Fruit fly (Drosophila melanogaster) whole organism, embryonic: ENCODE data around the gene mag.

Source experiments
- Bdp1 ChIP-seq: fragments of 200-800 bp; sonication (Bioruptor generic); optimal IDR thresholded peaks from 3 replicates; lab custom pipeline; 2016; ENCODE audit warnings: missing biosample characterization, missing genetic modification characterization
- Bgb ChIP-seq: fragments of 200-800 bp; sonication (Bioruptor generic); IDR thresholded peaks from 2 replicates; pipeline ENCODE4 v1.3.6; 2022; ENCODE audit warnings: missing biosample characterization, missing genetic modification characterization; ENCODE audit not compliant: partially characterized antibody
- CG10209 ChIP-seq: fragments of 200-800 bp; sonication (Bioruptor generic); optimal IDR thresholded peaks from 3 replicates; lab custom pipeline; 2017; ENCODE audit warnings: missing biosample characterization, mild to moderate bottlenecking, missing genetic modification characterization, missing genetic modification reagents
- CG10267 ChIP-seq: fragments of 200-800 bp; sonication (Bioruptor generic); optimal IDR thresholded peaks from 2 replicates; lab custom pipeline; 2018; ENCODE audit warnings: missing biosample characterization, mild to moderate bottlenecking, missing genetic modification characterization, moderate library complexity
- CG11456 ChIP-seq: fragments of 200-800 bp; sonication (Bioruptor generic); IDR thresholded peaks from 3 replicates; pipeline ENCODE4 v1.3.6; 2022; ENCODE audit warnings: missing biosample characterization, missing genetic modification characterization
- CG12391 ChIP-seq: fragments of 200-800 bp; sonication (Bioruptor generic); optimal IDR thresholded peaks from 3 replicates; lab custom pipeline; 2018; ENCODE audit warnings: missing biosample characterization, mild to moderate bottlenecking, missing genetic modification characterization, moderate library complexity
- CG13296 ChIP-seq: fragments of 200-800 bp; sonication (Bioruptor generic); optimal IDR thresholded peaks from 3 replicates; lab custom pipeline; 2018; ENCODE audit warnings: missing biosample characterization, mild to moderate bottlenecking, missing genetic modification characterization
- CG14860 ChIP-seq: fragments of 200-800 bp; sonication (Bioruptor generic); IDR thresholded peaks from 3 replicates; pipeline ENCODE4 v1.3.6; 2022; ENCODE audit warnings: missing biosample characterization, missing genetic modification characterization; ENCODE audit not compliant: partially characterized antibody
- CG15269 ChIP-seq: fragments of 200-800 bp; sonication (Bioruptor generic); optimal IDR thresholded peaks from 2 replicates; lab custom pipeline; 2018; ENCODE audit warnings: missing biosample characterization, mild to moderate bottlenecking, missing genetic modification characterization, moderate library complexity
- CG17829 ChIP-seq: fragments of 200-800 bp; optimal IDR thresholded peaks from 2 replicates; lab custom pipeline; 2019; ENCODE audit warnings: missing biosample characterization, mild to moderate bottlenecking, missing genetic modification characterization, moderate library complexity
- CG1832 ChIP-seq: fragments of 200-800 bp; sonication (Bioruptor generic); optimal IDR thresholded peaks from 2 replicates; lab custom pipeline; 2017; ENCODE audit warnings: missing biosample characterization, mild to moderate bottlenecking, missing genetic modification characterization, inconsistent platforms
- CG18619 ChIP-seq: fragments of 200-800 bp; sonication (Bioruptor generic); optimal IDR thresholded peaks from 3 replicates; lab custom pipeline; 2017; ENCODE audit warnings: missing biosample characterization, mild to moderate bottlenecking, missing genetic modification characterization
- CG2712 ChIP-seq: fragments of 200-800 bp; optimal IDR thresholded peaks from 3 replicates; lab custom pipeline; 2019; ENCODE audit warnings: missing biosample characterization, mild to moderate bottlenecking, missing genetic modification characterization, moderate library complexity
- CG30020 ChIP-seq: fragments of 200-800 bp; optimal IDR thresholded peaks from 2 replicates; lab custom pipeline; 2019; ENCODE audit warnings: missing biosample characterization, mild to moderate bottlenecking, missing genetic modification characterization, moderate library complexity
- CG30403 ChIP-seq: fragments of 200-800 bp; sonication (Bioruptor generic); optimal IDR thresholded peaks from 3 replicates; lab custom pipeline; 2016; ENCODE audit warnings: missing biosample characterization, missing genetic modification characterization
- CG3281 ChIP-seq: fragments of 200-800 bp; sonication (Bioruptor generic); optimal IDR thresholded peaks from 3 replicates; lab custom pipeline; 2017; ENCODE audit warnings: missing biosample characterization, mild to moderate bottlenecking, missing genetic modification characterization
- CG6689 ChIP-seq: fragments of 200-800 bp; sonication (Bioruptor generic); IDR thresholded peaks from 2 replicates; pipeline ENCODE4 v1.3.6; 2022; ENCODE audit warnings: missing biosample characterization, missing genetic modification characterization
- CG7556 ChIP-seq: fragments of 200-800 bp; sonication (Bioruptor generic); optimal IDR thresholded peaks from 2 replicates; lab custom pipeline; 2017; ENCODE audit warnings: missing biosample characterization, mild to moderate bottlenecking, missing genetic modification characterization
- CG7745 ChIP-seq: fragments of 200-800 bp; sonication (Bioruptor generic); optimal IDR thresholded peaks from 2 replicates; lab custom pipeline; 2018; ENCODE audit warnings: missing biosample characterization, mild to moderate bottlenecking, missing genetic modification characterization, moderate library complexity
- CG7786 ChIP-seq: fragments of 200-800 bp; sonication (Bioruptor generic); optimal IDR thresholded peaks from 2 replicates; lab custom pipeline; 2016; ENCODE audit warnings: missing biosample characterization, missing genetic modification characterization
- CG7839 ChIP-seq: fragments of 200-800 bp; sonication (Bioruptor generic); optimal IDR thresholded peaks from 3 replicates; lab custom pipeline; 2018; ENCODE audit warnings: missing biosample characterization, mild to moderate bottlenecking, missing genetic modification characterization, moderate library complexity
- CG9727 ChIP-seq: fragments of 200-800 bp; sonication (Bioruptor generic); optimal IDR thresholded peaks from 3 replicates; lab custom pipeline; 2017; ENCODE audit warnings: missing biosample characterization, mild to moderate bottlenecking, missing genetic modification characterization
- CG9932 ChIP-seq: fragments of 200-800 bp; sonication (Bioruptor generic); IDR thresholded peaks from 2 replicates; pipeline ENCODE4 v1.3.6; 2022; ENCODE audit warnings: missing biosample characterization, missing genetic modification characterization
- E2f2 ChIP-seq: fragments of 200-800 bp; sonication (Bioruptor generic); IDR thresholded peaks from 2 replicates; pipeline ENCODE4 v1.3.6; 2022; ENCODE audit warnings: missing biosample characterization, missing genetic modification characterization
- Fer3 ChIP-seq: fragments of 200-800 bp; sonication (Bioruptor generic); optimal IDR thresholded peaks from 2 replicates; lab custom pipeline; 2018; ENCODE audit warnings: missing biosample characterization, mild to moderate bottlenecking, missing genetic modification characterization, moderate library complexity
- Hand ChIP-seq: fragments of 200-800 bp; sonication (Bioruptor generic); optimal IDR thresholded peaks from 2 replicates; lab custom pipeline; 2017; ENCODE audit warnings: mild to moderate bottlenecking, missing biosample characterization, missing genetic modification reagents, missing genetic modification characterization
- Hr51 ChIP-seq, 2 experiments: fragments of 200-800 bp; sonication (Bioruptor generic); optimal IDR thresholded peaks; 2 replicates in 1 of 2; 3 replicates in 1 of 2; lab custom pipeline; 2016 to 2018; ENCODE audit warnings: missing biosample characterization in 2 of 2, missing genetic modification characterization in 2 of 2, mild to moderate bottlenecking in 1 of 2, moderate library complexity in 1 of 2
- Oli ChIP-seq: fragments of 200-800 bp; sonication (Bioruptor generic); optimal IDR thresholded peaks from 2 replicates; lab custom pipeline; 2018; ENCODE audit warnings: missing biosample characterization, mild to moderate bottlenecking, missing genetic modification characterization, moderate library complexity
- Ssrp ChIP-seq: fragments of 200-800 bp; sonication (Bioruptor generic); optimal IDR thresholded peaks from 2 replicates; lab custom pipeline; 2018; ENCODE audit warnings: missing biosample characterization, mild to moderate bottlenecking, missing genetic modification characterization, moderate library complexity
- Tbp ChIP-seq: fragments of >200 bp; optimal IDR thresholded peaks from 2 replicates; lab custom pipeline; 2018; ENCODE audit warnings: missing biosample characterization, missing genetic modification characterization
- Usf ChIP-seq: fragments of 200-800 bp; sonication (Bioruptor generic); optimal IDR thresholded peaks from 2 replicates; lab custom pipeline; 2017; ENCODE audit warnings: missing genotype, missing biosample characterization, missing genetic modification characterization
- ara ChIP-seq: fragments of 200-800 bp; sonication (Bioruptor generic); IDR thresholded peaks from 2 replicates; pipeline ENCODE4 v1.3.6; 2022; ENCODE audit warnings: missing biosample characterization, missing genetic modification characterization
- ase ChIP-seq: fragments of 200-800 bp; sonication (Bioruptor generic); IDR thresholded peaks from 3 replicates; pipeline ENCODE4 v1.3.6; 2022; ENCODE audit warnings: missing biosample characterization, missing genetic modification characterization
- bcd ChIP-seq: fragments of 200-800 bp; sonication (Bioruptor generic); optimal IDR thresholded peaks from 2 replicates; lab custom pipeline; 2017; ENCODE audit warnings: missing biosample characterization, mild to moderate bottlenecking, missing genetic modification characterization
- caup ChIP-seq: fragments of 200-800 bp; sonication (Bioruptor generic); optimal IDR thresholded peaks from 3 replicates; lab custom pipeline; 2017; ENCODE audit warnings: missing biosample characterization, mild to moderate bottlenecking, missing genetic modification characterization, moderate library complexity; ENCODE audit not compliant: severe bottlenecking
- chif ChIP-seq, 2 experiments: fragments of 200-800 bp; sonication (Bioruptor generic); optimal IDR thresholded peaks; 3 replicates each; lab custom pipeline; 2016; ENCODE audit warnings: missing biosample characterization in 2 of 2, missing genetic modification characterization in 2 of 2
- dmrt99B ChIP-seq: fragments of 200-800 bp; sonication (Bioruptor generic); optimal IDR thresholded peaks from 2 replicates; lab custom pipeline; 2018; ENCODE audit warnings: missing biosample characterization, mild to moderate bottlenecking, missing genetic modification characterization, moderate library complexity
- esg ChIP-seq: fragments of 200-800 bp; sonication (Bioruptor generic); conservative IDR thresholded peaks from 2 replicates; pipeline ENCODE4 v1.3.6; 2022; ENCODE audit warnings: missing biosample characterization, missing genetic modification characterization
- ham ChIP-seq: fragments of 200-800 bp; sonication (Bioruptor generic); IDR thresholded peaks from 2 replicates; pipeline ENCODE4 v1.3.6; 2022; ENCODE audit warnings: missing biosample characterization, missing genetic modification characterization
- jigr1 ChIP-seq: fragments of 200-800 bp; sonication (Bioruptor generic); IDR thresholded peaks from 3 replicates; pipeline ENCODE4 v1.3.6; 2022; ENCODE audit warnings: missing biosample characterization, missing genetic modification characterization
- knrl ChIP-seq: fragments of 200-800 bp; sonication (Bioruptor generic); IDR thresholded peaks from 3 replicates; pipeline ENCODE4 v1.3.6; 2022; ENCODE audit warnings: missing biosample characterization, missing genetic modification characterization; ENCODE audit not compliant: partially characterized antibody
- lilli ChIP-seq: fragments of 200-800 bp; sonication (Bioruptor generic); optimal IDR thresholded peaks from 3 replicates; lab custom pipeline; 2016; ENCODE audit warnings: missing biosample characterization, missing genetic modification characterization
- phol ChIP-seq: fragments of 200-800 bp; sonication (Bioruptor generic); optimal IDR thresholded peaks from 3 replicates; lab custom pipeline; 2018; ENCODE audit warnings: missing biosample characterization, mild to moderate bottlenecking, missing genetic modification characterization, moderate library complexity
- pum ChIP-seq: fragments of 200-800 bp; sonication (Bioruptor generic); optimal IDR thresholded peaks from 2 replicates; lab custom pipeline; 2016; ENCODE audit warnings: missing biosample characterization, missing genetic modification characterization
- pzg ChIP-seq: fragments of 200-800 bp; sonication (Bioruptor generic); optimal IDR thresholded peaks from 3 replicates; lab custom pipeline; 2018; ENCODE audit warnings: missing biosample characterization, mild to moderate bottlenecking, missing genetic modification characterization, moderate library complexity
- row ChIP-seq: fragments of 200-800 bp; sonication (Bioruptor generic); IDR thresholded peaks from 3 replicates; pipeline ENCODE4 v1.3.6; 2022; ENCODE audit warnings: missing biosample characterization, missing genetic modification characterization
- slbo ChIP-seq: fragments of 200-800 bp; sonication (Bioruptor generic); IDR thresholded peaks from 2 replicates; pipeline ENCODE4 v1.3.6; 2022; ENCODE audit warnings: missing biosample characterization, missing genetic modification characterization
- sqz ChIP-seq: fragments of 200-800 bp; sonication (Bioruptor generic); optimal IDR thresholded peaks from 3 replicates; lab custom pipeline; 2018; ENCODE audit warnings: missing biosample characterization, mild to moderate bottlenecking, missing genetic modification characterization
- tio ChIP-seq: fragments of 200-800 bp; sonication (Bioruptor generic); optimal IDR thresholded peaks from 2 replicates; lab custom pipeline; 2017; ENCODE audit warnings: missing biosample characterization, missing genetic modification characterization, inconsistent platforms
- trh ChIP-seq: fragments of 200-800 bp; sonication (Bioruptor generic); optimal IDR thresholded peaks from 2 replicates; lab custom pipeline; 2016; ENCODE audit warnings: missing biosample characterization, missing genetic modification characterization

The mag gene

dm6 chr3L:20494262-20494601 is 33.7 kb downstream of the mag start:
- peak; percentile 21 for TF ChIP-seq phol
- no peak for TF ChIP-seq CG1832
- no peak for TF ChIP-seq trh
- TF ChIP-seq E2f2: no peak
- TF ChIP-seq Bgb: no peak
- TF ChIP-seq ham: no peak
- TF ChIP-seq CG11456 (GFP tag; lab: Robert Waterston, UW): no peak
- peak; percentile 5 for TF ChIP-seq Oli (tag; lab: Kevin White, UChicago)
- no peak for TF ChIP-seq Bdp1 (GFP tag; lab: Kevin White, UChicago)
- TF ChIP-seq CG15269: peak; percentile 43
- TF ChIP-seq Tbp (GFP tag; lab: Kevin White, UChicago): no peak
- no peak for TF ChIP-seq pum (GFP tag; lab: Kevin White, UChicago)
- peak; percentile 54 for TF ChIP-seq dmrt99B (tag; lab: Kevin White, UChicago)
- TF ChIP-seq CG7745 (tag; lab: Kevin White, UChicago): no peak
- TF ChIP-seq sqz (GFP tag; lab: Kevin White, UChicago): no peak
- TF ChIP-seq ara: no peak
- no peak for TF ChIP-seq pzg
- peak; percentile 28 for TF ChIP-seq CG18619 (GFP tag; lab: Kevin White, UChicago)
- peak; percentile 38 for TF ChIP-seq bcd (GFP tag; lab: Kevin White, UChicago)
- TF ChIP-seq Fer3 (tag; lab: Kevin White, UChicago): peak; percentile 24
- peak; percentile 22 for TF ChIP-seq caup
- peak; percentile 29 for TF ChIP-seq CG30403 (GFP tag; lab: Kevin White, UChicago)
- TF ChIP-seq CG13296: peak; percentile 6
- no peak for TF ChIP-seq CG14860 (GFP tag; lab: Robert Waterston, UW)
- TF ChIP-seq CG7839 (tag; lab: Kevin White, UChicago): peak; percentile 52
- TF ChIP-seq CG12391 (tag; lab: Kevin White, UChicago): peak; percentile 29
- no peak for TF ChIP-seq chif (GFP tag; optimal IDR thresholded peaks at IDR 0.05; lab: Kevin White, UChicago)
- TF ChIP-seq Hand: peak; percentile 21
- peak; percentile 7 for TF ChIP-seq CG7556
- peak; percentile 56 for TF ChIP-seq slbo (GFP tag; lab: Robert Waterston, UW)
- TF ChIP-seq CG6689 (GFP tag; lab: Robert Waterston, UW): 0 out of 2 replicates have a peak, but pooled peaks have one; percentile 24
- TF ChIP-seq esg: peak; percentile 23; the same call in 1 of the 2 replicates
- peak; percentile 32 for TF ChIP-seq CG2712
- peak; percentile 62 for TF ChIP-seq CG3281
- TF ChIP-seq tio (GFP tag; lab: Kevin White, UChicago): peak; percentile 24
- peak; percentile 8; the same call in 1 of the 2 replicates for TF ChIP-seq CG9932 (GFP tag; lab: Robert Waterston, UW)
- TF ChIP-seq CG9727: peak; percentile 34
- no peak for TF ChIP-seq CG30020 (tag; lab: Kevin White, UChicago)
- no peak for TF ChIP-seq Usf (GFP tag; lab: Kevin White, UChicago)
- TF ChIP-seq Ssrp (tag; lab: Kevin White, UChicago): peak; percentile 4
- peak; percentile 16 for TF ChIP-seq CG17829 (tag; lab: Kevin White, UChicago)
- peak; percentile 46 for TF ChIP-seq row (GFP tag; lab: Robert Waterston, UW)
- TF ChIP-seq lilli (GFP tag; lab: Kevin White, UChicago): peak; percentile 25
- TF ChIP-seq CG7786 (GFP tag; lab: Kevin White, UChicago): peak; percentile 3
- peak; percentile 35 for TF ChIP-seq CG10209 (GFP tag; lab: Kevin White, UChicago)
- TF ChIP-seq knrl (GFP tag; lab: Robert Waterston, UW): no peak
- TF ChIP-seq CG10267: peak; percentile 69
- TF ChIP-seq Hr51 (GFP tag; optimal IDR thresholded peaks at IDR 0.05; lab: Kevin White, UChicago): peak in 1 of 2 experiments; percentile 36
- TF ChIP-seq ase (GFP tag; lab: Robert Waterston, UW): no peak
- no peak for TF ChIP-seq jigr1 (GFP tag; lab: Robert Waterston, UW)
